Worm (Caenorhabditis elegans): Measurements from ENCODE around the gene K06H7.2.

The K06H7.2 gene

ce11 chrIII:8093079-8093623 is at the start of gene K06H7.2:
Gene K06H7.2, plus strand, starts transcription at chrIII:8093573.
- TF ChIP-seq ztf-23 (GFP tag; IDR thresholded peaks at IDR 0.05) (no peak), cog-1 (tag; optimal IDR thresholded peaks at IDR 0.05) (peak; percentile 48), flt-1 (GFP tag; IDR thresholded peaks at IDR 0.05) (0 out of 2 replicates have a peak, but pooled peaks have one; percentile 40), med-1 (GFP tag; optimal IDR thresholded peaks at IDR 0.05; ENCODE audit: insufficient read depth) (no peak)

ce11 chrIII:8043784-8044183 is 49.6 kb upstream of the K06H7.2 start:
- TF ChIP-seq klf-2 (GFP tag; conservative IDR thresholded peaks at IDR 0.05), result peak; percentile 100
- TF ChIP-seq flt-1 (GFP tag; IDR thresholded peaks at IDR 0.05), result peak; percentile 100
- TF ChIP-seq tab-1 (GFP tag; IDR thresholded peaks at IDR 0.05), result peak; percentile 99
- peak; percentile 100 for TF ChIP-seq cog-1 (tag; optimal IDR thresholded peaks at IDR 0.05)
- peak; percentile 99 for TF ChIP-seq T22C8.4 (GFP tag; IDR thresholded peaks at IDR 0.05)
- peak; percentile 73 for TF ChIP-seq med-1 (GFP tag; optimal IDR thresholded peaks at IDR 0.05; ENCODE audit: insufficient read depth)
- TF ChIP-seq ztf-23 (GFP tag; IDR thresholded peaks at IDR 0.05), result peak; percentile 99
- peak; percentile 99 for TF ChIP-seq ztf-29 (GFP tag; IDR thresholded peaks at IDR 0.05)
- peak; percentile 100 for TF ChIP-seq ref-1 (GFP tag; conservative IDR thresholded peaks at IDR 0.05)

ce11 chrIII:8044187-8044586 is 49.2 kb upstream of the K06H7.2 start, which contains the start of gene K12H4.5:
Gene K12H4.5, plus strand, starts transcription at chrIII:8044487.
- TF ChIP-seq tab-1 (GFP tag; IDR thresholded peaks at IDR 0.05), result no peak
- TF ChIP-seq klf-2 (GFP tag; conservative IDR thresholded peaks at IDR 0.05), result no peak
- TF ChIP-seq flt-1 (GFP tag; IDR thresholded peaks at IDR 0.05), result no peak
- no peak for TF ChIP-seq ztf-29 (GFP tag; IDR thresholded peaks at IDR 0.05)
- TF ChIP-seq med-1 (GFP tag; optimal IDR thresholded peaks at IDR 0.05; ENCODE audit: insufficient read depth), result no peak

- no peak for TF ChIP-seq tab-1 (GFP tag; IDR thresholded peaks at IDR 0.05)
- TF ChIP-seq klf-2 (GFP tag; conservative IDR thresholded peaks at IDR 0.05), result no peak
- TF ChIP-seq cog-1 (tag; optimal IDR thresholded peaks at IDR 0.05), result no peak
- TF ChIP-seq med-1 (GFP tag; optimal IDR thresholded peaks at IDR 0.05; ENCODE audit: insufficient read depth), result no peak
- TF ChIP-seq ref-1 (GFP tag; conservative IDR thresholded peaks at IDR 0.05), result no peak
- no peak for TF ChIP-seq ztf-29 (GFP tag; IDR thresholded peaks at IDR 0.05)
- TF ChIP-seq T22C8.4 (GFP tag; IDR thresholded peaks at IDR 0.05), result no peak
- TF ChIP-seq flt-1 (GFP tag; IDR thresholded peaks at IDR 0.05), result no peak
- no peak for TF ChIP-seq ztf-23 (GFP tag; IDR thresholded peaks at IDR 0.05)
Measured at ce11 chrIII:8044717-8045116, 48.7 kb upstream of the K06H7.2 start, which contains the start of gene spcs-3. Gene spcs-3, plus strand, starts transcription at chrIII:8045017.

- TF ChIP-seq klf-2 (GFP tag; conservative IDR thresholded peaks at IDR 0.05) (no peak), ztf-23 (GFP tag; IDR thresholded peaks at IDR 0.05) (no peak), cog-1 (tag; optimal IDR thresholded peaks at IDR 0.05) (no peak), med-1 (GFP tag; optimal IDR thresholded peaks at IDR 0.05; ENCODE audit: insufficient read depth) (no peak), T22C8.4 (GFP tag; IDR thresholded peaks at IDR 0.05) (no peak), flt-1 (GFP tag; IDR thresholded peaks at IDR 0.05) (no peak), ref-1 (GFP tag; conservative IDR thresholded peaks at IDR 0.05) (no peak), ztf-29 (GFP tag; IDR thresholded peaks at IDR 0.05) (no peak), tab-1 (GFP tag; IDR thresholded peaks at IDR 0.05) (no peak)
Measured at ce11 chrIII:8045734-8046133, 47.6 kb upstream of the K06H7.2 start, which contains the start of gene K12H4.3. Gene K12H4.3, plus strand, starts transcription at chrIII:8046034.

ce11 chrIII:8047412-8047811 is 46.0 kb upstream of the K06H7.2 start, which contains the start of gene K12H4.2:
Gene K12H4.2, plus strand, starts transcription at chrIII:8047712.
- TF ChIP-seq klf-2 (GFP tag; conservative IDR thresholded peaks at IDR 0.05) (no peak), med-1 (GFP tag; optimal IDR thresholded peaks at IDR 0.05; ENCODE audit: insufficient read depth) (no peak), tab-1 (GFP tag; IDR thresholded peaks at IDR 0.05) (no peak), T22C8.4 (GFP tag; IDR thresholded peaks at IDR 0.05) (no peak), cog-1 (tag; optimal IDR thresholded peaks at IDR 0.05) (no peak), ztf-29 (GFP tag; IDR thresholded peaks at IDR 0.05) (no peak), ztf-23 (GFP tag; IDR thresholded peaks at IDR 0.05) (no peak), ref-1 (GFP tag; conservative IDR thresholded peaks at IDR 0.05) (no peak), flt-1 (GFP tag; IDR thresholded peaks at IDR 0.05) (no peak)

- TF ChIP-seq med-1 (GFP tag; optimal IDR thresholded peaks at IDR 0.05; ENCODE audit: insufficient read depth) (no peak), flt-1 (GFP tag; IDR thresholded peaks at IDR 0.05) (no peak), cog-1 (tag; optimal IDR thresholded peaks at IDR 0.05) (no peak), T22C8.4 (GFP tag; IDR thresholded peaks at IDR 0.05) (no peak), tab-1 (GFP tag; IDR thresholded peaks at IDR 0.05) (no peak), ztf-29 (GFP tag; IDR thresholded peaks at IDR 0.05) (no peak), ref-1 (GFP tag; conservative IDR thresholded peaks at IDR 0.05) (no peak), ztf-23 (GFP tag; IDR thresholded peaks at IDR 0.05) (no peak), klf-2 (GFP tag; conservative IDR thresholded peaks at IDR 0.05) (no peak)
Measured at ce11 chrIII:8050944-8051343, 42.4 kb upstream of the K06H7.2 start, which contains the start of gene K12H4.7. Gene K12H4.7, minus strand, starts transcription at chrIII:8051081.

- no peak for TF ChIP-seq T22C8.4 (GFP tag; IDR thresholded peaks at IDR 0.05)
- TF ChIP-seq cog-1 (tag; optimal IDR thresholded peaks at IDR 0.05), result no peak
- no peak for TF ChIP-seq klf-2 (GFP tag; conservative IDR thresholded peaks at IDR 0.05)
- TF ChIP-seq ztf-29 (GFP tag; IDR thresholded peaks at IDR 0.05), result no peak
- no peak for TF ChIP-seq tab-1 (GFP tag; IDR thresholded peaks at IDR 0.05)
- no peak for TF ChIP-seq ref-1 (GFP tag; conservative IDR thresholded peaks at IDR 0.05)
- no peak for TF ChIP-seq ztf-23 (GFP tag; IDR thresholded peaks at IDR 0.05)
- TF ChIP-seq med-1 (GFP tag; optimal IDR thresholded peaks at IDR 0.05; ENCODE audit: insufficient read depth), result no peak
- TF ChIP-seq flt-1 (GFP tag; IDR thresholded peaks at IDR 0.05), result no peak
Measured at ce11 chrIII:8051838-8052237, 41.5 kb upstream of the K06H7.2 start.

- TF ChIP-seq klf-2 (GFP tag; conservative IDR thresholded peaks at IDR 0.05), result no peak
- TF ChIP-seq tab-1 (GFP tag; IDR thresholded peaks at IDR 0.05), result no peak
- no peak for TF ChIP-seq med-1 (GFP tag; optimal IDR thresholded peaks at IDR 0.05; ENCODE audit: insufficient read depth)
- TF ChIP-seq T22C8.4 (GFP tag; IDR thresholded peaks at IDR 0.05), result no peak
- no peak for TF ChIP-seq ztf-23 (GFP tag; IDR thresholded peaks at IDR 0.05)
- TF ChIP-seq ztf-29 (GFP tag; IDR thresholded peaks at IDR 0.05), result no peak
- no peak for TF ChIP-seq cog-1 (tag; optimal IDR thresholded peaks at IDR 0.05)
- no peak for TF ChIP-seq flt-1 (GFP tag; IDR thresholded peaks at IDR 0.05)
- no peak for TF ChIP-seq ref-1 (GFP tag; conservative IDR thresholded peaks at IDR 0.05)
Measured at ce11 chrIII:8061114-8061513, 32.3 kb upstream of the K06H7.2 start.
